Fruit fly (Drosophila melanogaster): Measurements from ENCODE around the gene PH4alphaMP.

PH4alphaMP gene

dm6 chr3R:30489797-30490196 is 6.2 kb downstream of the PH4alphaMP start, which contains the start of gene PH4alphaSG2:
Gene PH4alphaSG2 (plus strand): TSS chr3R:30490074.
- peak; percentile 43 for TF ChIP-seq fkh (GFP tag; optimal IDR thresholded peaks at IDR 0.05)
- TF ChIP-seq CG6276 (GFP tag; optimal IDR thresholded peaks at IDR 0.05) = no peak

dm6 chr3R:30488663-30489062 is 7.3 kb downstream of the PH4alphaMP start, which contains the start of gene Jon99Fi:
Gene Jon99Fi (plus strand): TSS chr3R:30488963.
- TF ChIP-seq cyc (GFP tag; optimal IDR thresholded peaks at IDR 0.05) = no peak
- TF ChIP-seq eg (GFP tag; IDR thresholded peaks at IDR 0.05) = no peak
- no peak for TF ChIP-seq CG6163 (GFP tag; IDR thresholded peaks at IDR 0.05)
- TF ChIP-seq Hr38 (GFP tag; optimal IDR thresholded peaks at IDR 0.05) = no peak
- no peak for TF ChIP-seq Ets96B (tag; optimal IDR thresholded peaks at IDR 0.05)
- TF ChIP-seq Sox14 (GFP tag; optimal IDR thresholded peaks at IDR 0.05) = no peak
- no peak for TF ChIP-seq lz (GFP tag; optimal IDR thresholded peaks at IDR 0.05)
- no peak for TF ChIP-seq vri (GFP tag; optimal IDR thresholded peaks at IDR 0.05)
- TF ChIP-seq svp (GFP tag) = no peak
- TF ChIP-seq OdsH (GFP tag; optimal IDR thresholded peaks at IDR 0.05) = no peak
- no peak for TF ChIP-seq Hr39 (GFP tag; optimal IDR thresholded peaks at IDR 0.05)
- TF ChIP-seq topi (GFP tag; optimal IDR thresholded peaks at IDR 0.05) = no peak

dm6 chr3R:30487828-30488227 is 8.1 kb downstream of the PH4alphaMP start, which contains the start of gene Jon99Fii:
Gene Jon99Fii (minus strand): TSS chr3R:30487928.
- TF ChIP-seq CG16779 (tag; optimal IDR thresholded peaks at IDR 0.05) (no peak), CG32006 (GFP tag; optimal IDR thresholded peaks at IDR 0.05) (no peak), CG11902 (GFP tag; optimal IDR thresholded peaks at IDR 0.05) (no peak), CG15336 (GFP tag; IDR thresholded peaks at IDR 0.05) (no peak), fkh (GFP tag; optimal IDR thresholded peaks at IDR 0.05) (no peak), spab (GFP tag; optimal IDR thresholded peaks at IDR 0.05) (no peak)

dm6 chr3R:30476367-30476766 is 19.6 kb downstream of the PH4alphaMP start, which contains the start of gene spdo:
Gene spdo (plus strand): TSS chr3R:30476684.
- TF ChIP-seq CG3919 (GFP tag; optimal IDR thresholded peaks at IDR 0.05) = no peak
- no peak for TF ChIP-seq salr (GFP tag; optimal IDR thresholded peaks at IDR 0.05)
- TF ChIP-seq Eip75B (GFP tag; optimal IDR thresholded peaks at IDR 0.05) = no peak
- TF ChIP-seq fd59A (GFP tag; optimal IDR thresholded peaks at IDR 0.05) = no peak
- no peak for TF ChIP-seq Hr4 (GFP tag; optimal IDR thresholded peaks at IDR 0.05)
- TF ChIP-seq Sox15 (GFP tag; optimal IDR thresholded peaks at IDR 0.05) = no peak
- no peak for TF ChIP-seq pdm3 (GFP tag; optimal IDR thresholded peaks at IDR 0.05)
- TF ChIP-seq CG34406 (GFP tag; optimal IDR thresholded peaks at IDR 0.05) = no peak
- no peak for TF ChIP-seq fkh (GFP tag; optimal IDR thresholded peaks at IDR 0.05)
- no peak for TF ChIP-seq CG7368 (GFP tag; optimal IDR thresholded peaks at IDR 0.05)
- TF ChIP-seq achi (GFP tag; optimal IDR thresholded peaks at IDR 0.05) = no peak
- no peak for TF ChIP-seq CG15336 (GFP tag; IDR thresholded peaks at IDR 0.05)
- no peak for TF ChIP-seq esn (GFP tag; optimal IDR thresholded peaks at IDR 0.05)
- TF ChIP-seq dsx (GFP tag; optimal IDR thresholded peaks at IDR 0.05; ENCODE audit: poor library complexity, severe bottlenecking) = no peak
- no peak for TF ChIP-seq Hr39 (GFP tag; optimal IDR thresholded peaks at IDR 0.05)
- no peak for TF ChIP-seq CG8119 (GFP tag; IDR thresholded peaks at IDR 0.05)

dm6 chr3R:30475910-30476309 is 20.0 kb downstream of the PH4alphaMP start:
- TF ChIP-seq esn (GFP tag; optimal IDR thresholded peaks at IDR 0.05) = peak; percentile 18
- peak; percentile 50 for TF ChIP-seq Eip78C (GFP tag)
- TF ChIP-seq CG3032 (tag; optimal IDR thresholded peaks at IDR 0.05) = no peak
- no peak for TF ChIP-seq ss (GFP tag; optimal IDR thresholded peaks at IDR 0.05)
